Fruit fly (Drosophila melanogaster) whole organism, adult: Measurements from ENCODE around the gene CG14377.

Experiments
- CG11617 ChIP-seq: fragments of 200-800 bp; sonication (Bioruptor generic); optimal IDR thresholded peaks from 2 replicates; lab custom pipeline; 2017; ENCODE audit warnings: mild to moderate bottlenecking, missing biosample characterization, missing genetic modification reagents, missing genetic modification characterization
- CG12768 ChIP-seq: fragments of 200-800 bp; sonication (Bioruptor generic); optimal IDR thresholded peaks from 2 replicates; lab custom pipeline; 2017; ENCODE audit warnings: missing biosample characterization, missing genetic modification characterization, mild to moderate bottlenecking, moderate library complexity, missing genetic modification reagents
- CG14711 ChIP-seq: fragments of 200-800 bp; sonication (Bioruptor generic); optimal IDR thresholded peaks from 2 replicates; lab custom pipeline; 2018; ENCODE audit warnings: missing biosample characterization, mild to moderate bottlenecking, missing genetic modification characterization, moderate library complexity
- CG1620 ChIP-seq: fragments of 200-800 bp; sonication (Bioruptor generic); optimal IDR thresholded peaks from 2 replicates; lab custom pipeline; 2016; ENCODE audit warnings: missing biosample characterization, missing genetic modification characterization
- CG33017 ChIP-seq: fragments of 200-800 bp; sonication (Bioruptor generic); optimal IDR thresholded peaks from 2 replicates; lab custom pipeline; 2018; ENCODE audit warnings: missing biosample characterization, mild to moderate bottlenecking, missing genetic modification characterization, moderate library complexity
- CG5204 ChIP-seq: fragments of 200-800 bp; sonication (Bioruptor generic); optimal IDR thresholded peaks from 2 replicates; lab custom pipeline; 2016; ENCODE audit warnings: missing biosample characterization, missing genetic modification characterization
- CG7045 ChIP-seq: fragments of 200-800 bp; sonication (Bioruptor generic); optimal IDR thresholded peaks from 2 replicates; lab custom pipeline; 2017; ENCODE audit warnings: missing biosample characterization, mild to moderate bottlenecking, missing genetic modification characterization
- CG7101 ChIP-seq: fragments of 200-800 bp; sonication (Bioruptor generic); optimal IDR thresholded peaks from 2 replicates; lab custom pipeline; 2018; ENCODE audit warnings: missing biosample characterization, mild to moderate bottlenecking, missing genetic modification characterization, moderate library complexity
- Clk ChIP-seq: fragments of 200-800 bp; sonication (Bioruptor generic); optimal IDR thresholded peaks from 2 replicates; lab custom pipeline; 2017; ENCODE audit warnings: missing biosample characterization, missing genetic modification characterization
- Crg-1 ChIP-seq: fragments of 200-800 bp; sonication (Bioruptor generic); optimal IDR thresholded peaks from 2 replicates; lab custom pipeline; 2016; ENCODE audit warnings: missing biosample characterization, missing genetic modification characterization
- Hr96 ChIP-seq: fragments of 200-800 bp; sonication (Bioruptor generic); optimal IDR thresholded peaks from 2 replicates; lab custom pipeline; 2016; ENCODE audit warnings: missing biosample characterization, missing genetic modification characterization
- Mnt ChIP-seq: fragments of 200-800 bp; sonication (Bioruptor generic); optimal IDR thresholded peaks from 2 replicates; lab custom pipeline; 2016; ENCODE audit warnings: missing biosample characterization, mild to moderate bottlenecking, missing genetic modification characterization
- bab1 ChIP-seq: fragments of 200-800 bp; sonication (Bioruptor generic); optimal IDR thresholded peaks from 3 replicates; lab custom pipeline; 2019; ENCODE audit warnings: missing biosample characterization, mild to moderate bottlenecking, missing genetic modification characterization, moderate library complexity
- cic ChIP-seq: fragments of 200-800 bp; sonication (Bioruptor generic); optimal IDR thresholded peaks from 2 replicates; lab custom pipeline; 2017; ENCODE audit warnings: missing biosample characterization, mild to moderate bottlenecking, missing genetic modification characterization, moderate library complexity
- cnc ChIP-seq, 2 experiments: fragments of >200 bp; optimal IDR thresholded peaks; 2 replicates each; lab custom pipeline; 2017
- kay ChIP-seq: fragments of 200-800 bp; sonication (Bioruptor generic); peaks from one replicate; lab custom pipeline; 2016; ENCODE audit warnings: missing biosample characterization, missing genetic modification characterization, borderline replicate concordance
- ovo ChIP-seq: fragments of 200-800 bp; sonication (Bioruptor generic); optimal IDR thresholded peaks from 2 replicates; lab custom pipeline; 2016; ENCODE audit warnings: missing biosample characterization, missing genetic modification characterization
- pad ChIP-seq: fragments of 200-800 bp; sonication (Bioruptor generic); optimal IDR thresholded peaks from 3 replicates; lab custom pipeline; 2017; ENCODE audit warnings: missing biosample characterization, missing genetic modification characterization, mild to moderate bottlenecking, moderate library complexity, missing genetic modification reagents
- tj ChIP-seq: fragments of 200-800 bp; sonication (Bioruptor generic); optimal IDR thresholded peaks from 3 replicates; lab custom pipeline; 2017; ENCODE audit warnings: missing biosample characterization, mild to moderate bottlenecking, missing genetic modification characterization, moderate library complexity
- toe ChIP-seq: fragments of 200-800 bp; sonication (Bioruptor generic); optimal IDR thresholded peaks from 2 replicates; lab custom pipeline; 2016; ENCODE audit warnings: missing biosample characterization, missing genetic modification characterization

The CG14377 gene

dm6 chr3R:13404841-13405441 is 7.3 kb downstream of the CG14377 start, which contains the start of gene yellow-e3:
Gene yellow-e3 (minus strand): TSS chr3R:13404870.
- no peak for TF ChIP-seq pad (GFP tag; lab: Kevin White, UChicago)
- TF ChIP-seq kay (GFP tag; lab: Kevin White, UChicago): peak; percentile 1

DNA sequence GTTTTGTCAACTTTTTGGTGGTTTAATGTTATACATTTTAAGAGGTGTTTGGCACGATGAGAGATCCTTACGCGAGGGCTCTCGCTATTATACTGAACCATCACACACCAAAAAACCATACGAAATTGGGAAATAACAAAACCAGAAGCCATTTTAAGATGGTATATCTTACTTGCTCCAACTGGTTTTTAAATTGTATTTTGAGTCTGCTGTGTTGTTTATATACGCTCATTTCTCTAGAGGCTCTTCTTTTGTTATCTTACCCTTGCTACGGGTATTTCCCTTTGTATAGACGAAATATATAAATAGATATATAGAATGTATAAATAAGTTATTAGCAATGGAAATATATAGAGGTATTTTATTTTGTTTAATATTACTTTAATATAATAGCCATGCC is 9.3 kb downstream of the CG14377 start, which contains the start of gene yellow-e2:
yellow-e2 (minus strand) TSS at position 101 of the 400 bp plus-strand sequence.
- TF ChIP-seq Mnt: no peak
- no peak for TF ChIP-seq toe (GFP tag; lab: Kevin White, UChicago)
- no peak for TF ChIP-seq cnc (optimal IDR thresholded peaks at IDR 0.05; lab: Kevin White, UChicago)
- no peak for TF ChIP-seq tj (GFP tag; lab: Kevin White, UChicago)
- no peak for TF ChIP-seq bab1 (GFP tag; lab: Kevin White, UChicago)
- no peak for TF ChIP-seq ovo (GFP tag; lab: Kevin White, UChicago)
- no peak for TF ChIP-seq pad (GFP tag; lab: Kevin White, UChicago)
- no peak for TF ChIP-seq Clk (GFP tag; lab: Kevin White, UChicago)
- TF ChIP-seq CG5204: no peak
- no peak for TF ChIP-seq Hr96 (GFP tag; lab: Kevin White, UChicago)
- TF ChIP-seq CG33017 (tag; lab: Kevin White, UChicago): no peak
- no peak for TF ChIP-seq CG7045 (GFP tag; lab: Kevin White, UChicago)

DNA sequence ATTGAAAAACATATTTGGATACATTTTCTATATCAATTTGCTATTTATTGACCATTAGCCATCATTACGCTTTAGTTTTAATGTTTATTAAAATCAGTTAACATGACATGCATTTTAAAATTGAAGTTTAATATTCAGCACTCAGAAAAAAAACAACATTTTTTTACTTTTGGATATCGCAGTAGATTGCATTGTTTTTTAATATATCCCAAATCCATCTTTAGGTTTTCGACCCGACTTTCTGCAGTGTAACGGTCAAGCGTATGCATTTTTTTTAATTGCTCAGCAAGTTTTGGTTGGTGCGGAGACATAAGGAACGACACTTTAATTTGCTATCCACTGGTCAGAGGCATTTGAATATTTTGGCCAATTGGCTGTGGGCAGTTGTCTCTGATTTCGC is 15.1 kb downstream of the CG14377 start:
- TF ChIP-seq CG7101 (tag; lab: Kevin White, UChicago) (no peak), tj (GFP tag; lab: Kevin White, UChicago) (peak; percentile 26)

- TF ChIP-seq Clk (GFP tag; lab: Kevin White, UChicago) (no peak), CG5204 (no peak), CG14711 (tag; lab: Kevin White, UChicago) (no peak), cic (GFP tag; lab: Kevin White, UChicago) (no peak), CG11617 (no peak), cnc (optimal IDR thresholded peaks at IDR 0.05; lab: Kevin White, UChicago) (no peak), CG12768 (GFP tag; lab: Kevin White, UChicago) (no peak), Hr96 (GFP tag; lab: Kevin White, UChicago) (no peak), toe (GFP tag; lab: Kevin White, UChicago) (no peak), kay (GFP tag; lab: Kevin White, UChicago) (no peak), CG7101 (tag; lab: Kevin White, UChicago) (no peak), bab1 (GFP tag; lab: Kevin White, UChicago) (no peak), CG33017 (tag; lab: Kevin White, UChicago) (no peak), tj (GFP tag; lab: Kevin White, UChicago) (no peak), pad (GFP tag; lab: Kevin White, UChicago) (no peak), ovo (GFP tag; lab: Kevin White, UChicago) (no peak), Mnt (no peak), CG1620 (GFP tag; lab: Kevin White, UChicago) (no peak)
Observed at dm6 chr3R:13415186-13415585, 17.6 kb downstream of the CG14377 start, which contains the start of gene yellow-e. Gene yellow-e (minus strand): TSS chr3R:13415286.

dm6 chr3R:13417067-13417595 is 19.5 kb downstream of the CG14377 start:
- TF ChIP-seq Crg-1: no peak
- no peak for TF ChIP-seq kay (GFP tag; lab: Kevin White, UChicago)
- no peak for TF ChIP-seq CG7101 (tag; lab: Kevin White, UChicago)
- TF ChIP-seq CG5204: no peak
- no peak for TF ChIP-seq CG33017 (tag; lab: Kevin White, UChicago)
- no peak for TF ChIP-seq CG12768 (GFP tag; lab: Kevin White, UChicago)
- TF ChIP-seq Mnt: no peak
- no peak for TF ChIP-seq CG1620 (GFP tag; lab: Kevin White, UChicago)
- no peak for TF ChIP-seq CG14711 (tag; lab: Kevin White, UChicago)
- no peak for TF ChIP-seq pad (GFP tag; lab: Kevin White, UChicago)
- TF ChIP-seq Hr96 (GFP tag; lab: Kevin White, UChicago): no peak
- no peak for TF ChIP-seq cnc (optimal IDR thresholded peaks at IDR 0.05; lab: Kevin White, UChicago)
- TF ChIP-seq ovo (GFP tag; lab: Kevin White, UChicago): no peak
- TF ChIP-seq CG11617: no peak
- no peak for TF ChIP-seq bab1 (GFP tag; lab: Kevin White, UChicago)
- no peak for TF ChIP-seq tj (GFP tag; lab: Kevin White, UChicago)
- no peak for TF ChIP-seq toe (GFP tag; lab: Kevin White, UChicago)
- TF ChIP-seq Clk (GFP tag; lab: Kevin White, UChicago): no peak

- TF ChIP-seq pad (GFP tag; lab: Kevin White, UChicago) (no peak), ovo (GFP tag; lab: Kevin White, UChicago) (no peak), kay (GFP tag; lab: Kevin White, UChicago) (no peak), CG12768 (GFP tag; lab: Kevin White, UChicago) (no peak), CG7045 (GFP tag; lab: Kevin White, UChicago) (no peak), Hr96 (GFP tag; lab: Kevin White, UChicago) (no peak), Clk (GFP tag; lab: Kevin White, UChicago) (no peak), toe (GFP tag; lab: Kevin White, UChicago) (no peak), Mnt (no peak), cic (GFP tag; lab: Kevin White, UChicago) (no peak), CG7101 (tag; lab: Kevin White, UChicago) (no peak), bab1 (GFP tag; lab: Kevin White, UChicago) (no peak), Crg-1 (no peak), tj (GFP tag; lab: Kevin White, UChicago) (no peak)
Observed at dm6 chr3R:13419979-13420378, 22.3 kb downstream of the CG14377 start, which contains the start of gene Ir87a. Gene Ir87a (plus strand): TSS chr3R:13420279.
